Fruit fly (Drosophila melanogaster): Measurements from ENCODE around the gene alt.

The alt gene

DNA sequence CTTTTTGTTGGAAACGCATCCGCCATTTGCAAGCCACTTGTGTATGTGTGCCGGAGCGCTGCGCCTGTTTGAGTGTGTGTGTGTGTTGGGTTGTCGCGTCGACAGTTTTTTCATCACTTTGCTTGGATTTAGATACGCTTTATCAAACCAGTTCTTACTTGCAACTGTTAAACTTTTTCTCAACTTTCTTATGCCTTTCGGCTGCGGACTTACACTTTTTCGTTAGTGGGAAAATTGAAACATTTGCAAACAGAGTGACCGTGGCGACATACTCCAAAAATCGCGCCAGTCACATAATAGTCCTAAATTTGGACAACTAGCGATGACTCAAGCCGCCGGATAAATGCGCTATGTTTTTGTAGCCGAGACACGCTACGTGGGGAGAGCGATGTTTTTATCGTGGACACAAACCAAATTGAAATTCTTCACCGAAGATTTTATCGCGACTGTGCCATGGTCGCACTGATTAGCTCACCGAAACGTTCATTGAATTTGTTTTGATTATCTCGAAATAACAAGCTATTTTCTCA is at the start of gene alt, which contains the start of gene CG7655:
Gene alt (minus strand): TSS at position 272 of the 530 bp plus-strand sequence.
Gene CG7655 (plus strand): TSS at position 426 of the 530 bp plus-strand sequence.
- TF ChIP-seq insv (optimal IDR thresholded peaks at IDR 0.05) (no peak), Sin3A (optimal IDR thresholded peaks at IDR 0.05) (no peak), Myc (optimal IDR thresholded peaks at IDR 0.05) (no peak), ttk (optimal IDR thresholded peaks at IDR 0.05) (no peak), psq (optimal IDR thresholded peaks at IDR 0.05) (no peak), h (optimal IDR thresholded peaks at IDR 0.05) (no peak)

dm6 chr3R:17725558-17725957 is 43.2 kb upstream of the alt start, which contains the start of gene Lgr1:
Gene Lgr1 (plus strand): TSS chr3R:17725777.
- TF ChIP-seq h (optimal IDR thresholded peaks at IDR 0.05) (no peak), psq (optimal IDR thresholded peaks at IDR 0.05) (no peak), Myc (optimal IDR thresholded peaks at IDR 0.05) (no peak), ttk (optimal IDR thresholded peaks at IDR 0.05) (no peak)

DNA sequence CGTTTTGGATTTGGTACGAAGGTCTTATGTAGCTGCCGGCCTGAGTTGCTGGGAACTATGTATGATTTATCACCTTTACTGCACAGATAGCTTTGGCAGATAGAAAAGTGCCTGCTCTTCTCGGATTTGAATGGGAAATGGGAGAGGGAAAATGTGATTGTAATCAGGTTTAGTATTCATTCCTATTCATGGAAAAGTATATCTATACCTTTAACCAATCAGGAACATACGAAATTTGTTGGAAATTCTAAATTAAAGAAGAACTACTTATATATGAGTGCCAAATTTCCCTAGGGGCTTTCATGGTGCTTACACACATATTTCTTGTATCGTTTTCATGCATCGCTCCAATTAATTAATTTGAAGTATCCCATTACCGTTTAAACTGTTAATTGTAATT is 42.6 kb upstream of the alt start, which contains the start of gene Atg8b:
Gene Atg8b (minus strand): TSS at position 101 of the 400 bp plus-strand sequence.
- TF ChIP-seq insv (optimal IDR thresholded peaks at IDR 0.05) (no peak), Sin3A (optimal IDR thresholded peaks at IDR 0.05) (no peak), h (optimal IDR thresholded peaks at IDR 0.05) (no peak), ttk (optimal IDR thresholded peaks at IDR 0.05) (no peak), psq (optimal IDR thresholded peaks at IDR 0.05) (no peak), Myc (optimal IDR thresholded peaks at IDR 0.05) (no peak)

DNA sequence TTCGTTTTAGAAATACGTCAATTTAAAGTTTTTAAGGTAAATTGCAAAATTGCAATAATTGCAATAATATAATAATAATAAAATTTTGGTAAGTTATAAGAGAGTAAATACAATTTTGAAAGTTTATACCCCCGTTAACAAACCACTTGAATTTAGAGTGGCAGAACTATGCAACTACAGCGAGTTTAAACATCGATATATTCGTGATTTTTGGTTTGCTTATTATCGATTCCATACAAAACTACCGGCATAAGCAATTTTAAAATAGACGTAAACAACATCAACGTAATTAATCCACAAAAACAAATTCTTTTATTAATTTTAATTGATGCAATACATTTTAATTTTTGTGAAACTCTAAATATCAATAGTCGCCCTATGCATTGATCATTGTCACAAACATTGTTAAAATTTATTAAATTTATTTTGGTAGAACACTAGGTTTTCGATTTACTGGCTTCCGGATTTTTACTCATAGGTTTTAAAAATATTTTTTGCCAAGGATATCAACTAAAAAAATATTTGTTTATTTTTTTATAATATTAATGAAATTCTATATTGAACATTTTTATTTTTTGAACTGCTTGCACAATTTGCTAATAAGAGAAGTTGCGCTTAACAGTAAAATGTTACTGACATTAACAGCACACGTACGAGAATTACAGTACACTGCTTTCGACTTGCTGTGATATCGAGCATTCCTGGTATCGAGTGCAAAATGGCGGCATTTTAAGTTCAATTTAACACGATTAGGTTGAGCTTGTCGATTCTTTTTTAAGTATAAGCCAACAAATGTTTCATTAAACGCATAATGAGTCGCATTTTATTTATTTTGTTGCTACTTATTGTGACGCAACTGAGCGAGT is 36.7 kb upstream of the alt start, which contains the start of gene Pxt:
Gene Pxt (plus strand): TSS at position 695 of the 866 bp plus-strand sequence.
- no peak for TF ChIP-seq Myc (optimal IDR thresholded peaks at IDR 0.05)
- no peak for TF ChIP-seq h (optimal IDR thresholded peaks at IDR 0.05)
- no peak for TF ChIP-seq psq (optimal IDR thresholded peaks at IDR 0.05)

- TF ChIP-seq Sin3A (optimal IDR thresholded peaks at IDR 0.05) (no peak), ttk (optimal IDR thresholded peaks at IDR 0.05) (no peak), h (optimal IDR thresholded peaks at IDR 0.05) (no peak), Myc (optimal IDR thresholded peaks at IDR 0.05) (no peak), insv (optimal IDR thresholded peaks at IDR 0.05) (no peak)
Observed at dm6 chr3R:17718051-17718693, 35.9 kb upstream of the alt start, which contains the start of gene osa. Gene osa (minus strand): TSS chr3R:17718350.

- TF ChIP-seq Sin3A (optimal IDR thresholded peaks at IDR 0.05) (no peak), Myc (optimal IDR thresholded peaks at IDR 0.05) (no peak)
Observed at dm6 chr3R:17716858-17717596, 34.7 kb upstream of the alt start.

DNA sequence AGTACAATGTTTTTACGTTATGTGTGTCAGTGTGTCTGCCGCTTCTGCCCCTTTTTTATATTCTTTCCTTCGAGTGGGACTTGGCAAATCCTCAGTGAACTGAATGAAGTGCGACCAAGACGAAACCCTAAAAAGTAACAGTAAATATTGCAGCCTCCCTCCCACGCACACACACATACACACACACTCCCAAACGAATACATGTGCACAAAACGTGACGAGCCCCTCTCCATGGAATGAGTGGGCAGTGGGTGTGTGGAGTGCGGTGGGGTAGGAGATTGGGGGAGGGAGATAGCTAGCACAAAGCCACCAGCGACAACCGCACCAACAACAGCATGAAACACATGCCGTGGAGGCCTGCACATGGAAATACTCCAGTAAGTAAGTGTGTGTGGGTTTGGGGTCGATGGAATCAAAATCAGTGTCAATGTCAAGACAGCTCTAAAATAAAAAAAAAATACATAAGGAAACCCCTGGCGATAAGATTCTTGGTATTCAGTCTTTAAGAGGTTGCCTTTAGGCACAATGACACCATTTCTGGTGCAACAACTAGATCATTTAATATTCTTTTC is 32.5 kb upstream of the alt start:
- TF ChIP-seq psq (optimal IDR thresholded peaks at IDR 0.05), result no peak
- TF ChIP-seq Myc (optimal IDR thresholded peaks at IDR 0.05), result no peak

DNA sequence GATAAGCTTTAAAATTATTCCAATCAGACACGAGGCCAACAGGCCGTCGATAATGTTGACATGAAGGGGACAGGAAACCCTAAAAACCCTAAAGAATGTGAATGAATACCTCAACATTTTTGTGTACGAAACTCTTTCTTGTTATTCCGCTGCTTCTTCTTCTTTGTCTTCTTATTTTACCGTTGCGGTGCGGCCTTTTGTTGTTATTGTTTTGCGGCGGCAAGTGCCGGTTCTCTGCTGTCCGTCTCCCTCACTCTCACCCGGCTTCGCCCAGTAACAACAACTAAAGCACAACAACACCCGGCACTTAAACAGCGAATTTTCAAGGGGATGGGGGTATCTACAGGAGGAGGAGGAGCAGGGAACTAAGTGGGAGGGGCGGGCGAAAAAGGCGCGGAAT is 32.1 kb upstream of the alt start:
- TF ChIP-seq h (optimal IDR thresholded peaks at IDR 0.05), result no peak
- TF ChIP-seq Myc (optimal IDR thresholded peaks at IDR 0.05), result no peak
- no peak for TF ChIP-seq ttk (optimal IDR thresholded peaks at IDR 0.05)
- no peak for TF ChIP-seq Sin3A (optimal IDR thresholded peaks at IDR 0.05)
- no peak for TF ChIP-seq insv (optimal IDR thresholded peaks at IDR 0.05)
- TF ChIP-seq psq (optimal IDR thresholded peaks at IDR 0.05), result no peak

- no peak for TF ChIP-seq ttk (optimal IDR thresholded peaks at IDR 0.05)
- no peak for TF ChIP-seq Myc (optimal IDR thresholded peaks at IDR 0.05)
- no peak for TF ChIP-seq psq (optimal IDR thresholded peaks at IDR 0.05)
- no peak for TF ChIP-seq Sin3A (optimal IDR thresholded peaks at IDR 0.05)
- TF ChIP-seq insv (optimal IDR thresholded peaks at IDR 0.05), result no peak
- no peak for TF ChIP-seq h (optimal IDR thresholded peaks at IDR 0.05)
Observed at dm6 chr3R:17712623-17713521, 30.6 kb upstream of the alt start.

- no peak for TF ChIP-seq Myc (optimal IDR thresholded peaks at IDR 0.05)
- TF ChIP-seq psq (optimal IDR thresholded peaks at IDR 0.05), result no peak
- TF ChIP-seq insv (optimal IDR thresholded peaks at IDR 0.05), result no peak
- no peak for TF ChIP-seq h (optimal IDR thresholded peaks at IDR 0.05)
- no peak for TF ChIP-seq Sin3A (optimal IDR thresholded peaks at IDR 0.05)
- TF ChIP-seq ttk (optimal IDR thresholded peaks at IDR 0.05), result no peak
Observed at dm6 chr3R:17711646-17711975, 29.3 kb upstream of the alt start.

Data from Kc167 (cell line).